Fruit fly (Drosophila melanogaster) whole organism, prepupa: ENCODE measurements around the gene CG3857.

Source experiments
- Blimp-1 ChIP-seq: fragments of 200-800 bp; sonication (Bioruptor generic); optimal IDR thresholded peaks from 3 replicates; lab custom pipeline; 2017; ENCODE audit warnings: missing biosample characterization, missing genetic modification characterization, mild to moderate bottlenecking, moderate library complexity, missing genetic modification reagents
- CG10631 ChIP-seq: fragments of 200-800 bp; sonication (Bioruptor generic); optimal IDR thresholded peaks from 2 replicates; lab custom pipeline; 2016; ENCODE audit warnings: missing biosample characterization, missing genetic modification characterization
- CG10669 ChIP-seq: fragments of 200-800 bp; sonication (Bioruptor generic); optimal IDR thresholded peaks from 3 replicates; lab custom pipeline; 2018; ENCODE audit warnings: missing biosample characterization, mild to moderate bottlenecking, missing genetic modification characterization, moderate library complexity
- CG11294 ChIP-seq: fragments of 200-800 bp; sonication (Bioruptor generic); IDR thresholded peaks from 2 replicates; pipeline ENCODE4 v1.3.6; 2022; ENCODE audit warnings: missing biosample characterization, missing genetic modification characterization
- CG11762 ChIP-seq: fragments of 200-800 bp; sonication (Bioruptor generic); optimal IDR thresholded peaks from 3 replicates; lab custom pipeline; 2016; ENCODE audit warnings: missing biosample characterization, missing genetic modification characterization; ENCODE audit not compliant: insufficient read depth
- CG11902 ChIP-seq: fragments of 200-800 bp; sonication (Bioruptor generic); optimal IDR thresholded peaks from 3 replicates; lab custom pipeline; 2016; ENCODE audit warnings: missing biosample characterization, missing genetic modification characterization
- CG15336 ChIP-seq: fragments of 200-800 bp; sonication (Bioruptor generic); IDR thresholded peaks from 2 replicates; pipeline ENCODE4 v1.3.6; 2022; ENCODE audit warnings: missing biosample characterization, missing genetic modification characterization
- CG3032 ChIP-seq: fragments of 200-800 bp; optimal IDR thresholded peaks from 2 replicates; lab custom pipeline; 2019; ENCODE audit warnings: missing biosample characterization, mild to moderate bottlenecking, missing genetic modification characterization, moderate library complexity
- CG31627 ChIP-seq: fragments of 200-800 bp; sonication (Bioruptor generic); optimal IDR thresholded peaks from 3 replicates; lab custom pipeline; 2016; ENCODE audit warnings: missing biosample characterization, missing genetic modification characterization
- CG32006 ChIP-seq: fragments of 200-800 bp; sonication (Bioruptor generic); optimal IDR thresholded peaks from 3 replicates; lab custom pipeline; 2017; ENCODE audit warnings: missing biosample characterization, mild to moderate bottlenecking, missing genetic modification characterization
- CG34406 ChIP-seq: fragments of 200-800 bp; sonication (Bioruptor generic); optimal IDR thresholded peaks from 3 replicates; lab custom pipeline; 2016; ENCODE audit warnings: missing biosample characterization, missing genetic modification characterization
- CG3919 ChIP-seq: fragments of 200-800 bp; sonication (Bioruptor generic); optimal IDR thresholded peaks from 3 replicates; lab custom pipeline; 2016; ENCODE audit warnings: missing biosample characterization, missing genetic modification characterization
- CG6276 ChIP-seq: fragments of 200-800 bp; sonication (Bioruptor generic); optimal IDR thresholded peaks from 2 replicates; lab custom pipeline; 2017; ENCODE audit warnings: missing biosample characterization, mild to moderate bottlenecking, missing genetic modification characterization
- CG7368 ChIP-seq: fragments of 200-800 bp; sonication (Bioruptor generic); optimal IDR thresholded peaks from 3 replicates; lab custom pipeline; 2016; ENCODE audit warnings: missing biosample characterization, missing genetic modification characterization
- CG8119 ChIP-seq: fragments of 200-800 bp; sonication (Bioruptor generic); IDR thresholded peaks from 3 replicates; pipeline ENCODE4 v1.3.6; 2022; ENCODE audit warnings: missing biosample characterization, missing genetic modification characterization
- CG9139 ChIP-seq: fragments of 200-800 bp; sonication (Bioruptor generic); optimal IDR thresholded peaks from 3 replicates; lab custom pipeline; 2017; ENCODE audit warnings: missing biosample characterization, mild to moderate bottlenecking, missing genetic modification characterization
- Eip75B ChIP-seq: fragments of 200-800 bp; sonication (Bioruptor generic); optimal IDR thresholded peaks from 3 replicates; lab custom pipeline; 2016; ENCODE audit warnings: missing biosample characterization, missing genetic modification characterization
- Eip78C ChIP-seq: fragments of 200-800 bp; sonication (Bioruptor generic); peaks from one replicate; lab custom pipeline; 2016; ENCODE audit warnings: missing biosample characterization, missing genetic modification characterization
- Eip93F ChIP-seq: fragments of 200-800 bp; sonication (Bioruptor generic); optimal IDR thresholded peaks from 2 replicates; lab custom pipeline; 2016; ENCODE audit warnings: missing biosample characterization, mild to moderate bottlenecking, missing genetic modification characterization
- Ets21C ChIP-seq: fragments of 200-800 bp; sonication (Bioruptor generic); optimal IDR thresholded peaks from 3 replicates; lab custom pipeline; 2016; ENCODE audit warnings: missing biosample characterization, missing genetic modification characterization
- Ets96B ChIP-seq: fragments of 200-800 bp; optimal IDR thresholded peaks from 2 replicates; lab custom pipeline; 2019; ENCODE audit warnings: missing biosample characterization, mild to moderate bottlenecking, missing genetic modification characterization, moderate library complexity
- Gug ChIP-seq: fragments of 200-800 bp; sonication (Bioruptor generic); IDR thresholded peaks from 2 replicates; pipeline ENCODE4 v1.3.6; 2022; ENCODE audit warnings: missing biosample characterization, missing genetic modification characterization
- Hr39 ChIP-seq: fragments of 200-800 bp; sonication (Bioruptor generic); optimal IDR thresholded peaks from 2 replicates; lab custom pipeline; 2016; ENCODE audit warnings: missing biosample characterization, missing genetic modification characterization
- Lpt ChIP-seq: fragments of 200-800 bp; sonication (Bioruptor generic); optimal IDR thresholded peaks from 3 replicates; lab custom pipeline; 2016; ENCODE audit warnings: missing biosample characterization, missing genetic modification characterization
- Met ChIP-seq: fragments of 200-800 bp; sonication (Bioruptor generic); optimal IDR thresholded peaks from 3 replicates; lab custom pipeline; 2016; ENCODE audit warnings: missing biosample characterization, missing genetic modification characterization
- OdsH ChIP-seq: fragments of 200-800 bp; sonication (Bioruptor generic); optimal IDR thresholded peaks from 3 replicates; lab custom pipeline; 2016; ENCODE audit warnings: missing biosample characterization, missing genetic modification characterization
- Smox ChIP-seq: fragments of 200-800 bp; sonication (Bioruptor generic); optimal IDR thresholded peaks from 3 replicates; lab custom pipeline; 2016; ENCODE audit warnings: missing biosample characterization, missing genetic modification characterization
- Sox102F ChIP-seq: fragments of 200-800 bp; sonication (Bioruptor generic); optimal IDR thresholded peaks from 2 replicates; lab custom pipeline; 2016; ENCODE audit warnings: missing biosample characterization, mild to moderate bottlenecking, missing genetic modification characterization
- Sox14 ChIP-seq: fragments of 200-800 bp; sonication (Bioruptor generic); optimal IDR thresholded peaks from 3 replicates; lab custom pipeline; 2016; ENCODE audit warnings: missing biosample characterization, missing genetic modification characterization
- Sox15 ChIP-seq: fragments of 200-800 bp; sonication (Bioruptor generic); optimal IDR thresholded peaks from 3 replicates; lab custom pipeline; 2016; ENCODE audit warnings: missing biosample characterization, missing genetic modification characterization
- achi ChIP-seq: fragments of 200-800 bp; sonication (Bioruptor generic); optimal IDR thresholded peaks from 3 replicates; lab custom pipeline; 2016; ENCODE audit warnings: missing biosample characterization, missing genetic modification characterization
- eg ChIP-seq: fragments of 200-800 bp; sonication (Bioruptor generic); IDR thresholded peaks from 3 replicates; pipeline ENCODE4 v1.3.6; 2022; ENCODE audit warnings: missing biosample characterization, missing genetic modification characterization
- esn ChIP-seq: fragments of 200-800 bp; sonication (Bioruptor generic); optimal IDR thresholded peaks from 2 replicates; lab custom pipeline; 2016; ENCODE audit warnings: missing biosample characterization, mild to moderate bottlenecking, missing genetic modification characterization, moderate library complexity
- fd85E ChIP-seq: fragments of 200-800 bp; sonication (Bioruptor generic); optimal IDR thresholded peaks from 3 replicates; lab custom pipeline; 2016; ENCODE audit warnings: missing biosample characterization, missing genetic modification characterization
- fkh ChIP-seq: fragments of 200-800 bp; sonication (Bioruptor generic); optimal IDR thresholded peaks from 3 replicates; lab custom pipeline; 2017; ENCODE audit warnings: missing biosample characterization, mild to moderate bottlenecking, missing genetic modification characterization, moderate library complexity
- lz ChIP-seq: fragments of 200-800 bp; sonication (Bioruptor generic); optimal IDR thresholded peaks from 3 replicates; lab custom pipeline; 2016; ENCODE audit warnings: missing biosample characterization, missing genetic modification characterization
- pdm3 ChIP-seq: fragments of 200-800 bp; sonication (Bioruptor generic); optimal IDR thresholded peaks from 3 replicates; lab custom pipeline; 2016; ENCODE audit warnings: missing biosample characterization, missing genetic modification characterization
- salr ChIP-seq, 2 experiments: fragments of 200-800 bp; sonication (Bioruptor generic); optimal IDR thresholded peaks; 3 replicates each; lab custom pipeline; 2016 to 2018; ENCODE audit warnings: missing biosample characterization in 2 of 2, missing genetic modification characterization in 2 of 2, mild to moderate bottlenecking in 1 of 2
- spab ChIP-seq: fragments of 200-800 bp; sonication (Bioruptor generic); optimal IDR thresholded peaks from 2 replicates; lab custom pipeline; 2017; ENCODE audit warnings: missing biosample characterization, mild to moderate bottlenecking, missing genetic modification characterization, missing genetic modification reagents
- ss ChIP-seq, 2 experiments: fragments of 200-800 bp; sonication (Bioruptor generic); optimal IDR thresholded peaks; 2 replicates in 1 of 2; 3 replicates in 1 of 2; lab custom pipeline; 2017 to 2018; ENCODE audit warnings: mild to moderate bottlenecking in 2 of 2, missing biosample characterization in 2 of 2, missing genetic modification characterization in 2 of 2, moderate library complexity in 1 of 2
- svp ChIP-seq: fragments of 200-800 bp; sonication (Bioruptor generic); peaks from one replicate; lab custom pipeline; 2016; ENCODE audit warnings: missing biosample characterization, missing genetic modification characterization
- vri ChIP-seq: fragments of 200-800 bp; sonication (Bioruptor generic); optimal IDR thresholded peaks from 3 replicates; lab custom pipeline; 2016; ENCODE audit warnings: missing biosample characterization, mild to moderate bottlenecking, missing genetic modification characterization

CG3857 gene

dm6 chrX:1965512-1965911, 25.7 kb upstream of the CG3857 start:
- TF ChIP-seq svp (GFP tag; lab: Kevin White, UChicago): peak; percentile 79
- no peak for TF ChIP-seq CG11762 (GFP tag; lab: Kevin White, UChicago)
- TF ChIP-seq Eip93F (GFP tag; lab: Kevin White, UChicago): peak; percentile 57
- peak; percentile 21 for TF ChIP-seq vri (GFP tag; lab: Kevin White, UChicago)

- TF ChIP-seq CG11902 (GFP tag; lab: Kevin White, UChicago) (no peak), esn (GFP tag; lab: Kevin White, UChicago) (no peak), CG15336 (GFP tag; lab: Robert Waterston, UW) (peak; percentile 31; the same call in 1 of the 2 replicates), CG31627 (no peak), ss (GFP tag; optimal IDR thresholded peaks at IDR 0.05; lab: Kevin White, UChicago) (peak in 1 of 2 experiments; percentile 1), fd85E (GFP tag; lab: Kevin White, UChicago) (no peak), svp (GFP tag; lab: Kevin White, UChicago) (no peak), Lpt (GFP tag; lab: Kevin White, UChicago) (no peak)
Measured at dm6 chrX:1964409-1965345, 24.8 kb upstream of the CG3857 start.

dm6 chrX:1963591-1964216, 23.9 kb upstream of the CG3857 start:
- TF ChIP-seq OdsH (GFP tag; lab: Kevin White, UChicago) (peak; percentile 91), CG15336 (GFP tag; lab: Robert Waterston, UW) (peak; percentile 95), eg (GFP tag; lab: Robert Waterston, UW) (peak; percentile 98), CG6276 (peak; percentile 91), CG10631 (GFP tag; lab: Kevin White, UChicago) (peak; percentile 70), Sox14 (GFP tag; lab: Kevin White, UChicago) (peak; percentile 80), CG34406 (peak; percentile 81), CG8119 (GFP tag; lab: Robert Waterston, UW) (peak; percentile 93), CG3919 (GFP tag; lab: Kevin White, UChicago) (peak; percentile 90), esn (GFP tag; lab: Kevin White, UChicago) (peak; percentile 82), Hr39 (GFP tag; lab: Kevin White, UChicago) (peak; percentile 82), CG3032 (tag; lab: Kevin White, UChicago) (peak; percentile 44), Gug (GFP tag; lab: Robert Waterston, UW) (peak; percentile 93), Sox102F (GFP tag; lab: Kevin White, UChicago) (peak; percentile 79), Smox (peak; percentile 72), CG31627 (peak; percentile 70), Lpt (GFP tag; lab: Kevin White, UChicago) (peak; percentile 90), Blimp-1 (GFP tag; lab: Kevin White, UChicago) (peak; percentile 72), fd85E (GFP tag; lab: Kevin White, UChicago) (peak; percentile 38), Eip75B (GFP tag; lab: Kevin White, UChicago) (peak; percentile 84), ss (GFP tag; optimal IDR thresholded peaks at IDR 0.05; lab: Kevin White, UChicago) (peak; percentile 4 to 44), CG7368 (GFP tag; lab: Kevin White, UChicago) (peak; percentile 84), Eip78C (GFP tag; lab: Kevin White, UChicago) (peak; percentile 96), spab (GFP tag; lab: Kevin White, UChicago) (peak; percentile 38), salr (GFP tag; optimal IDR thresholded peaks at IDR 0.05; lab: Kevin White, UChicago) (peak; percentile 30 to 75), Ets21C (GFP tag; lab: Kevin White, UChicago) (peak; percentile 59), CG11294 (peak; percentile 96), CG9139 (GFP tag; lab: Kevin White, UChicago) (no peak), pdm3 (GFP tag; lab: Kevin White, UChicago) (peak; percentile 92), CG11902 (GFP tag; lab: Kevin White, UChicago) (peak; percentile 88), CG32006 (GFP tag; lab: Kevin White, UChicago) (peak; percentile 92), Ets96B (peak; percentile 36), achi (GFP tag; lab: Kevin White, UChicago) (peak; percentile 85), lz (GFP tag; lab: Kevin White, UChicago) (peak; percentile 82), Sox15 (peak; percentile 80), Eip93F (GFP tag; lab: Kevin White, UChicago) (peak; percentile 10), CG10669 (GFP tag; lab: Kevin White, UChicago) (peak; percentile 55), CG11762 (GFP tag; lab: Kevin White, UChicago) (peak; percentile 73), svp (GFP tag; lab: Kevin White, UChicago) (peak; percentile 91), Met (GFP tag; lab: Kevin White, UChicago) (peak; percentile 74), fkh (GFP tag; lab: Kevin White, UChicago) (peak; percentile 74)
